Worm (Caenorhabditis elegans): Measurements from ENCODE around the gene F26A10.2.

ce11 chrX:7661628-7662027 is 16.4 kb upstream of the F26A10.2 start:
- TF ChIP-seq B0310.2 (tag; optimal IDR thresholded peaks at IDR 0.05) (no peak), ama-1 (optimal IDR thresholded peaks at IDR 0.05) (no peak), sea-1 (GFP tag; conservative IDR thresholded peaks at IDR 0.05) (no peak), scrt-1 (GFP tag; IDR thresholded peaks at IDR 0.05) (no peak), ceh-36 (tag; optimal IDR thresholded peaks at IDR 0.05) (no peak), tbx-11 (GFP tag; IDR thresholded peaks at IDR 0.05) (no peak), flt-1 (GFP tag; IDR thresholded peaks at IDR 0.05) (no peak), hmbx-1 (tag; optimal IDR thresholded peaks at IDR 0.05) (no peak), hnd-1 (tag; optimal IDR thresholded peaks at IDR 0.05) (no peak), aly-1 (tag; optimal IDR thresholded peaks at IDR 0.05) (no peak), ceh-13 (GFP tag; optimal IDR thresholded peaks at IDR 0.05) (no peak), hmg-4 (GFP tag; optimal IDR thresholded peaks at IDR 0.05) (no peak)

All from whole organism, early embryonic.